Fruit fly (Drosophila melanogaster) Kc167 (cell line): Measurements from ENCODE around the gene CG5112.

ENCODE experiments used
- Myc ChIP-seq: fragments of >200 bp; optimal IDR thresholded peaks from 2 replicates; lab custom pipeline; 2017; ENCODE audit warnings: missing external identifiers
- Sin3A ChIP-seq: fragments of >200 bp; optimal IDR thresholded peaks from 2 replicates; lab custom pipeline; 2018; ENCODE audit warnings: missing external identifiers
- psq ChIP-seq: fragments of >200 bp; optimal IDR thresholded peaks from 2 replicates; lab custom pipeline; 2017; ENCODE audit warnings: missing external identifiers
- ttk ChIP-seq: sonication (Bioruptor generic); optimal IDR thresholded peaks from 2 replicates; lab custom pipeline; 2017; ENCODE audit warnings: missing external identifiers

DNA sequence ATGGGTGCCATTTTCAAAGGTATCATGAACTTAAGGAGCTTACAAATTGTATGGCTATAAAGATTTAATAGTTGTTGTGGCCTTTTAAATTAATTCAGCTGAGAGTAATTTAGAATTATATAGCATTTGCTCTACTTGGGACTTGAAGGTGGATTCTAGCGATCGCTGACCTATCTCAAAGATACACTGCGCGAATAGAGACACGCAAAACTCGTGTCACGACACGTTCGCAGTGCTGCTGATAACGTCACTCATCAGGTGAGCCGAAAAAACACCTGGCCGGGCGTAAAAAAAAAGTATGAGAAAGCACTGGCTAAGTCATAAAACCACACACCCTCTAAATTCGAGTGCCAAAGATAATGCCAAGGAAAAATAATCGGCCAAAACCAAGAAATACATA is 1.6 kb upstream of the CG5112 start:
- TF ChIP-seq Sin3A (lab: Kevin White, UChicago) (no peak), Myc (no peak), psq (no peak), ttk (lab: Kevin White, UChicago) (no peak)
